Fruit fly (Drosophila melanogaster) whole organism, pupa: Measurements from ENCODE around the gene CG7579.

Experiments used
- CG12605 ChIP-seq: fragments of 200-800 bp; sonication (Bioruptor generic); IDR thresholded peaks from 2 replicates; pipeline ENCODE4 v1.3.6; 2022; ENCODE audit warnings: missing biosample characterization, missing genetic modification characterization
- CG14655 ChIP-seq: fragments of 200-800 bp; sonication (Bioruptor generic); optimal IDR thresholded peaks from 3 replicates; lab custom pipeline; 2017; ENCODE audit warnings: mild to moderate bottlenecking, missing biosample characterization, missing genetic modification reagents, missing genetic modification characterization
- CG15710 ChIP-seq: fragments of 200-800 bp; sonication (Bioruptor generic); optimal IDR thresholded peaks from 2 replicates; lab custom pipeline; 2018; ENCODE audit warnings: missing biosample characterization, mild to moderate bottlenecking, missing genetic modification characterization, moderate library complexity
- CG9948 ChIP-seq: fragments of 200-800 bp; sonication (Bioruptor generic); optimal IDR thresholded peaks from 2 replicates; lab custom pipeline; 2018; ENCODE audit warnings: missing biosample characterization, mild to moderate bottlenecking, missing genetic modification characterization, moderate library complexity
- EcR ChIP-seq: fragments of 200-800 bp; sonication (Bioruptor generic); optimal IDR thresholded peaks from 3 replicates; lab custom pipeline; 2019; ENCODE audit warnings: missing biosample characterization, missing genetic modification characterization, mild to moderate bottlenecking, moderate library complexity, missing genetic modification reagents

dm6 chr3L:15731832-15732506, 48.7 kb upstream of the CG7579 start:
- TF ChIP-seq CG15710 (tag; lab: Kevin White, UChicago) (no peak), CG9948 (tag; lab: Kevin White, UChicago) (no peak), EcR (GFP tag; lab: Kevin White, UChicago) (no peak), CG14655 (GFP tag; lab: Kevin White, UChicago) (no peak), CG12605 (no peak)
